Fruit fly (Drosophila melanogaster) whole organism, embryonic: ENCODE results near the gene CG8034.

Source experiments
- ATbp ChIP-seq: fragments of 200-800 bp; sonication (Bioruptor generic); optimal IDR thresholded peaks from 2 replicates; lab custom pipeline; 2017; ENCODE audit warnings: missing biosample characterization, mild to moderate bottlenecking, missing genetic modification characterization, missing genetic modification reagents
- Aef1 ChIP-seq: fragments of 200-800 bp; sonication (Bioruptor generic); IDR thresholded peaks from 3 replicates; pipeline ENCODE4 v1.3.6; 2022; ENCODE audit warnings: missing biosample characterization, missing genetic modification characterization
- CG10209 ChIP-seq: fragments of 200-800 bp; sonication (Bioruptor generic); optimal IDR thresholded peaks from 3 replicates; lab custom pipeline; 2017; ENCODE audit warnings: missing biosample characterization, mild to moderate bottlenecking, missing genetic modification characterization, missing genetic modification reagents
- CG10543 ChIP-seq: fragments of 200-800 bp; sonication (Bioruptor generic); optimal IDR thresholded peaks from 3 replicates; lab custom pipeline; 2017; ENCODE audit warnings: missing biosample characterization, mild to moderate bottlenecking, missing genetic modification characterization, moderate library complexity
- CG11398 ChIP-seq: fragments of 200-800 bp; sonication (Bioruptor generic); optimal IDR thresholded peaks from 2 replicates; lab custom pipeline; 2016; ENCODE audit warnings: missing biosample characterization, missing genetic modification characterization
- CG11504 ChIP-seq: fragments of 200-800 bp; sonication (Bioruptor generic); optimal IDR thresholded peaks from 3 replicates; lab custom pipeline; 2019; ENCODE audit warnings: missing biosample characterization, mild to moderate bottlenecking, missing genetic modification characterization, moderate library complexity
- CG11723 ChIP-seq: fragments of 200-800 bp; sonication (Bioruptor generic); optimal IDR thresholded peaks from 2 replicates; lab custom pipeline; 2017; ENCODE audit warnings: missing biosample characterization, mild to moderate bottlenecking, missing genetic modification characterization
- CG12299 ChIP-seq: fragments of 200-800 bp; sonication (Bioruptor generic); optimal IDR thresholded peaks from 2 replicates; lab custom pipeline; 2018; ENCODE audit warnings: missing biosample characterization, mild to moderate bottlenecking, missing genetic modification characterization
- CG1233 ChIP-seq: fragments of 200-800 bp; sonication (Bioruptor generic); optimal IDR thresholded peaks from 4 replicates; lab custom pipeline; 2018; ENCODE audit warnings: missing biosample characterization, mild to moderate bottlenecking, missing genetic modification characterization
- CG15479 ChIP-seq: fragments of 200-800 bp; sonication (Bioruptor generic); optimal IDR thresholded peaks from 3 replicates; lab custom pipeline; 2019; ENCODE audit warnings: missing biosample characterization, mild to moderate bottlenecking, missing genetic modification characterization, moderate library complexity
- CG16779 ChIP-seq: fragments of 200-800 bp; sonication (Bioruptor generic); IDR thresholded peaks from 2 replicates; pipeline ENCODE4 v1.3.6; 2022; ENCODE audit warnings: missing biosample characterization, missing genetic modification characterization
- CG17359 ChIP-seq: fragments of 200-800 bp; sonication (Bioruptor generic); optimal IDR thresholded peaks from 3 replicates; lab custom pipeline; 2018; ENCODE audit warnings: missing biosample characterization, mild to moderate bottlenecking, missing genetic modification characterization, moderate library complexity
- CG17568 ChIP-seq: fragments of 200-800 bp; sonication (Bioruptor generic); optimal IDR thresholded peaks from 2 replicates; lab custom pipeline; 2018; ENCODE audit warnings: missing biosample characterization, mild to moderate bottlenecking, missing genetic modification characterization, moderate library complexity
- CG17802 ChIP-seq: fragments of 200-800 bp; sonication (Bioruptor generic); optimal IDR thresholded peaks from 2 replicates; lab custom pipeline; 2018; ENCODE audit warnings: missing biosample characterization, mild to moderate bottlenecking, missing genetic modification characterization, moderate library complexity
- CG2116 ChIP-seq: fragments of 200-800 bp; sonication (Bioruptor generic); optimal IDR thresholded peaks from 3 replicates; lab custom pipeline; 2018; ENCODE audit warnings: missing biosample characterization, mild to moderate bottlenecking, missing genetic modification characterization
- CG2199 ChIP-seq: fragments of 200-800 bp; sonication (Bioruptor generic); IDR thresholded peaks from 3 replicates; pipeline ENCODE4 v1.3.6; 2022; ENCODE audit warnings: missing biosample characterization, missing genetic modification characterization
- CG2678 ChIP-seq: fragments of 200-800 bp; sonication (Bioruptor generic); optimal IDR thresholded peaks from 3 replicates; lab custom pipeline; 2019; ENCODE audit warnings: missing biosample characterization, mild to moderate bottlenecking, missing genetic modification characterization, moderate library complexity
- CG2889 ChIP-seq: fragments of 200-800 bp; sonication (Bioruptor generic); IDR thresholded peaks from 3 replicates; pipeline ENCODE4 v1.3.6; 2022; ENCODE audit warnings: missing biosample characterization, missing genetic modification characterization
- CG6175 ChIP-seq: fragments of 200-800 bp; sonication (Bioruptor generic); IDR thresholded peaks from 3 replicates; pipeline ENCODE4 v1.3.6; 2022; ENCODE audit warnings: missing biosample characterization, missing genetic modification characterization
- CG6254 ChIP-seq: fragments of 200-800 bp; sonication (Bioruptor generic); optimal IDR thresholded peaks from 3 replicates; lab custom pipeline; 2017; ENCODE audit warnings: mild to moderate bottlenecking, missing biosample characterization, missing genetic modification reagents, missing genetic modification characterization
- CG6813 ChIP-seq: fragments of 200-800 bp; sonication (Bioruptor generic); optimal IDR thresholded peaks from 2 replicates; lab custom pipeline; 2017; ENCODE audit warnings: missing biosample characterization, missing genetic modification characterization, mild to moderate bottlenecking, moderate library complexity, missing genetic modification reagents
- CG8089 ChIP-seq: fragments of 200-800 bp; sonication (Bioruptor generic); optimal IDR thresholded peaks from 3 replicates; lab custom pipeline; 2016; ENCODE audit warnings: missing biosample characterization, missing genetic modification characterization
- CG8290 ChIP-seq, 3 experiments: fragments of 200-800 bp; sonication (Bioruptor generic); optimal IDR thresholded peaks; 2 replicates each; lab custom pipeline; 2016 to 2019; ENCODE audit warnings: missing biosample characterization in 3 of 3, missing genetic modification characterization in 3 of 3, mild to moderate bottlenecking in 2 of 3, moderate library complexity in 1 of 3
- Dad ChIP-seq: fragments of 200-800 bp; sonication (Bioruptor generic); optimal IDR thresholded peaks from 3 replicates; lab custom pipeline; 2016; ENCODE audit warnings: missing biosample characterization, missing genetic modification characterization
- Deaf1 ChIP-seq: fragments of 200-800 bp; optimal IDR thresholded peaks from 3 replicates; lab custom pipeline; 2019; ENCODE audit warnings: missing biosample characterization, mild to moderate bottlenecking, missing genetic modification characterization, moderate library complexity
- Doc3 ChIP-seq: fragments of 200-800 bp; sonication (Bioruptor generic); IDR thresholded peaks from 3 replicates; pipeline ENCODE4 v1.3.6; 2022; ENCODE audit warnings: missing biosample characterization, missing genetic modification characterization; ENCODE audit not compliant: partially characterized antibody
- Drgx ChIP-seq: fragments of 200-800 bp; sonication (Bioruptor generic); IDR thresholded peaks from 2 replicates; pipeline ENCODE4 v1.3.6; 2022; ENCODE audit warnings: missing biosample characterization, missing genetic modification characterization
- ERR ChIP-seq: fragments of 200-800 bp; sonication (Bioruptor generic); optimal IDR thresholded peaks from 2 replicates; lab custom pipeline; 2016; ENCODE audit warnings: missing biosample characterization, missing genetic modification characterization
- Hr51 ChIP-seq, 2 experiments: fragments of 200-800 bp; sonication (Bioruptor generic); optimal IDR thresholded peaks; 2 replicates in 1 of 2; 3 replicates in 1 of 2; lab custom pipeline; 2016 to 2018; ENCODE audit warnings: missing biosample characterization in 2 of 2, missing genetic modification characterization in 2 of 2, mild to moderate bottlenecking in 1 of 2, moderate library complexity in 1 of 2
- Kr ChIP-seq: fragments of 200-800 bp; sonication (Bioruptor generic); optimal IDR thresholded peaks from 2 replicates; lab custom pipeline; 2017; ENCODE audit warnings: missing biosample characterization, mild to moderate bottlenecking, missing genetic modification characterization
- MBD-R2 ChIP-seq: fragments of 200-800 bp; sonication (Bioruptor generic); IDR thresholded peaks from 2 replicates; pipeline ENCODE4 v1.3.6; 2022; ENCODE audit warnings: missing biosample characterization, missing genetic modification characterization
- Meics ChIP-seq: fragments of 200-800 bp; sonication (Bioruptor generic); optimal IDR thresholded peaks from 2 replicates; lab custom pipeline; 2017; ENCODE audit warnings: missing biosample characterization, mild to moderate bottlenecking, missing genetic modification characterization
- Mes4 ChIP-seq: fragments of 200-800 bp; sonication (Bioruptor generic); optimal IDR thresholded peaks from 2 replicates; lab custom pipeline; 2016; ENCODE audit warnings: missing biosample characterization, missing genetic modification characterization
- NC2β ChIP-seq: fragments of 200-800 bp; sonication (Bioruptor generic); optimal IDR thresholded peaks from 2 replicates; lab custom pipeline; 2016; ENCODE audit warnings: missing biosample characterization, missing genetic modification characterization
- NFAT ChIP-seq: fragments of 200-800 bp; sonication (Bioruptor generic); IDR thresholded peaks from 2 replicates; pipeline ENCODE4 v1.3.6; 2022; ENCODE audit warnings: missing biosample characterization, missing genetic modification characterization
- chn ChIP-seq: fragments of 200-800 bp; sonication (Bioruptor generic); optimal IDR thresholded peaks from 2 replicates; lab custom pipeline; 2016; ENCODE audit warnings: missing biosample characterization, missing genetic modification characterization
- kni ChIP-seq: fragments of 200-800 bp; sonication (Bioruptor generic); optimal IDR thresholded peaks from 3 replicates; lab custom pipeline; 2017; ENCODE audit warnings: mild to moderate bottlenecking, missing biosample characterization, missing genetic modification reagents, missing genetic modification characterization
- lab ChIP-seq: fragments of 200-800 bp; sonication (Bioruptor generic); optimal IDR thresholded peaks from 3 replicates; lab custom pipeline; 2017; ENCODE audit warnings: missing biosample characterization, missing genetic modification characterization, mild to moderate bottlenecking, moderate library complexity, missing genetic modification reagents
- mirr ChIP-seq: fragments of 200-800 bp; sonication (Bioruptor generic); optimal IDR thresholded peaks from 3 replicates; lab custom pipeline; 2018; ENCODE audit warnings: missing biosample characterization, mild to moderate bottlenecking, missing genetic modification characterization
- rib ChIP-seq: fragments of 200-800 bp; sonication (Bioruptor generic); IDR thresholded peaks from 2 replicates; pipeline ENCODE4 v1.3.6; 2022; ENCODE audit warnings: missing biosample characterization, missing genetic modification characterization
- sc ChIP-seq, 3 experiments: fragments of >200 bp in 2 of 3; fragments of 200-800 bp in 1 of 3; sonication (Bioruptor generic) in 1 of 3; optimal IDR thresholded peaks; 2 replicates in 2 of 3; 3 replicates in 1 of 3; lab custom pipeline; 2017; ENCODE audit warnings: mild to moderate bottlenecking in 1 of 3, missing biosample characterization in 1 of 3, missing genetic modification characterization in 1 of 3, missing genetic modification reagents in 1 of 3
- sens ChIP-seq: fragments of 200-800 bp; sonication (Bioruptor generic); peaks from one replicate; lab custom pipeline; 2016; ENCODE audit warnings: missing biosample characterization, missing genetic modification characterization
- sob ChIP-seq: fragments of 200-800 bp; sonication (Bioruptor generic); IDR thresholded peaks from 2 replicates; pipeline ENCODE4 v1.3.6; 2022; ENCODE audit warnings: missing biosample characterization, missing genetic modification characterization
- ssp ChIP-seq: fragments of 200-800 bp; sonication (Bioruptor generic); IDR thresholded peaks from 2 replicates; pipeline ENCODE4 v1.3.6; 2022; ENCODE audit warnings: missing biosample characterization, missing genetic modification characterization
- tin ChIP-seq: fragments of 200-800 bp; sonication (Bioruptor generic); optimal IDR thresholded peaks from 3 replicates; lab custom pipeline; 2016; ENCODE audit warnings: missing biosample characterization, missing genetic modification characterization
- twi ChIP-seq: fragments of 200-800 bp; optimal IDR thresholded peaks from 2 replicates; lab custom pipeline; 2019; ENCODE audit warnings: missing biosample characterization, mild to moderate bottlenecking, missing genetic modification characterization, moderate library complexity
- yki ChIP-seq: fragments of >200 bp; optimal IDR thresholded peaks from 3 replicates; lab custom pipeline; 2018
- zfh2 ChIP-seq: fragments of 200-800 bp; sonication (Bioruptor generic); optimal IDR thresholded peaks from 2 replicates; lab custom pipeline; 2016; ENCODE audit warnings: missing biosample characterization, missing genetic modification characterization

The CG8034 gene

dm6 chrX:19307810-19308456 is 10.0 kb upstream of the CG8034 start, which contains the start of gene CG8051 (continued):
- TF ChIP-seq CG2116 (GFP tag; lab: Kevin White, UChicago), result no peak
- TF ChIP-seq CG11723, result no peak
- TF ChIP-seq yki (lab: Kevin White, UChicago), result no peak
- peak; percentile 13 for TF ChIP-seq Kr (GFP tag; lab: Kevin White, UChicago)
- TF ChIP-seq CG2889, result no peak
- TF ChIP-seq sob (GFP tag; lab: Robert Waterston, UW), result peak; percentile 40; the same call in 1 of the 2 replicates
- no peak for TF ChIP-seq tin
- peak; percentile 4 for TF ChIP-seq Meics (GFP tag; lab: Kevin White, UChicago)
- TF ChIP-seq sens (GFP tag; lab: Kevin White, UChicago), result peak; percentile 86
- 0 out of 2 replicates have a peak, but pooled peaks have one; percentile 30 for TF ChIP-seq NFAT
- peak; percentile 68 for TF ChIP-seq lab (GFP tag; lab: Kevin White, UChicago)
- TF ChIP-seq CG8290 (GFP tag; optimal IDR thresholded peaks at IDR 0.05; lab: Kevin White, UChicago), result no peak
- no peak for TF ChIP-seq CG8290 (tag; optimal IDR thresholded peaks at IDR 0.05; lab: Kevin White, UChicago)
- peak; percentile 68 for TF ChIP-seq CG15479 (GFP tag; lab: Kevin White, UChicago)
- 0 out of 2 replicates have a peak, but pooled peaks have one; percentile 8 for TF ChIP-seq MBD-R2 (GFP tag; lab: Robert Waterston, UW)
- peak; percentile 72 for TF ChIP-seq ssp (GFP tag; lab: Robert Waterston, UW)
- TF ChIP-seq CG16779, result no peak
- TF ChIP-seq CG6175 (GFP tag; lab: Robert Waterston, UW), result peak; percentile 76; the same call in 2 of the 3 replicates
- peak; percentile 15 for TF ChIP-seq Dad (GFP tag; lab: Kevin White, UChicago)
- TF ChIP-seq CG8089 (GFP tag; lab: Kevin White, UChicago), result peak; percentile 6
- TF ChIP-seq Deaf1, result peak; percentile 38
- TF ChIP-seq mirr (GFP tag; lab: Kevin White, UChicago), result peak; percentile 84
- TF ChIP-seq ERR (GFP tag; lab: Kevin White, UChicago), result peak; percentile 24
- TF ChIP-seq chn (GFP tag; lab: Kevin White, UChicago), result peak; percentile 13
- no peak for TF ChIP-seq CG17802 (tag; lab: Kevin White, UChicago)
- peak; percentile 62 for TF ChIP-seq Aef1 (GFP tag; lab: Robert Waterston, UW)
- peak; percentile 11 for TF ChIP-seq CG1233 (GFP tag; lab: Kevin White, UChicago)
- TF ChIP-seq CG6254 (GFP tag; lab: Kevin White, UChicago), result peak; percentile 44
- peak; percentile 20; the same call in 1 of the 2 replicates for TF ChIP-seq Drgx (GFP tag; lab: Robert Waterston, UW)
- peak; percentile 47 for TF ChIP-seq kni (GFP tag; lab: Kevin White, UChicago)
- peak; percentile 33 for TF ChIP-seq NC2β
- peak; percentile 39 for TF ChIP-seq CG11398
- TF ChIP-seq Doc3 (GFP tag; lab: Robert Waterston, UW), result no peak
- TF ChIP-seq CG10209 (GFP tag; lab: Kevin White, UChicago), result peak; percentile 24
- TF ChIP-seq CG2199 (GFP tag; lab: Robert Waterston, UW), result peak; percentile 65; the same call in 1 of the 3 replicates
- peak; percentile 91 for TF ChIP-seq CG17359 (tag; lab: Kevin White, UChicago)
- TF ChIP-seq zfh2, result peak; percentile 11
- peak; percentile 51 for TF ChIP-seq ATbp
- TF ChIP-seq Mes4 (GFP tag; lab: Kevin White, UChicago), result peak; percentile 16
- peak; percentile 23 for TF ChIP-seq twi (tag; lab: Kevin White, UChicago)
- TF ChIP-seq CG6813 (GFP tag; lab: Kevin White, UChicago), result peak; percentile 33
- TF ChIP-seq CG12299, result no peak
- peak; percentile 30 for TF ChIP-seq CG2678 (tag; lab: Kevin White, UChicago)
- TF ChIP-seq Hr51 (GFP tag; optimal IDR thresholded peaks at IDR 0.05; lab: Kevin White, UChicago), result peak in 1 of 2 experiments; percentile 13
- peak; percentile 9 for TF ChIP-seq CG11504 (tag; lab: Kevin White, UChicago)
- TF ChIP-seq rib, result 0 out of 2 replicates have a peak, but pooled peaks have one; percentile 39
- TF ChIP-seq CG10543 (GFP tag; lab: Kevin White, UChicago), result peak; percentile 63
- no peak for TF ChIP-seq sc (optimal IDR thresholded peaks at IDR 0.05; lab: Kevin White, UChicago)
- no peak for TF ChIP-seq sc (GFP tag; optimal IDR thresholded peaks at IDR 0.05; lab: Kevin White, UChicago)
- peak; percentile 9 for TF ChIP-seq CG17568 (GFP tag; lab: Kevin White, UChicago)
